Worm (Caenorhabditis elegans): ENCODE results near the gene F53E4.1.

DNA sequence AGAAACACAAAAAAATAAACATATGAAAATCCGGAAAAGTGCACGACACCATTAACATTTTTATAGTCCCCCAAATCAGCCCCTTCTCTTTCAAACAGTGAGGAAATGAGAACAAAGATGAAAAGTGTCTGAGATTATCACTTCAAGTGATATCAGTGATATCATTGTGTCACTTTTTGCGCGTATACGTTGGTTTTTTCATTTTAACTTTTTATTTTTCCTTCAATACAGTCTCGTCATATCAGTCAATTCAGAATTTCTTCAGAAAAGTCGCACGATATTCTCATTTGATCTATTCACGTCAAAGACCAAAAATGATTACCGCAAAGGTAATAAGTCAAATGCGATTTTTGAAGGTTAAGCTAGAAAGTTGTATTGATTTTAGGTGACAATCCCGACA, 36.6 kb upstream of the F53E4.1 start, which contains the start of gene twk-34:
- TF ChIP-seq aly-2 (tag; optimal IDR thresholded peaks at IDR 0.05), result no peak
- no peak for TF ChIP-seq egl-27 (tag; optimal IDR thresholded peaks at IDR 0.05)
- no peak for TF ChIP-seq ztf-11 (tag; optimal IDR thresholded peaks at IDR 0.05)
- no peak for TF ChIP-seq nhr-10 (tag; optimal IDR thresholded peaks at IDR 0.05)
- TF ChIP-seq lin-13 (GFP tag; optimal IDR thresholded peaks at IDR 0.05), result no peak
- no peak for TF ChIP-seq unc-39 (tag; optimal IDR thresholded peaks at IDR 0.05)
- TF ChIP-seq blmp-1 (tag; optimal IDR thresholded peaks at IDR 0.05; ENCODE audit: insufficient read depth), result no peak
- no peak for TF ChIP-seq skn-1 (tag; optimal IDR thresholded peaks at IDR 0.05)
- no peak for TF ChIP-seq lin-39 (tag; optimal IDR thresholded peaks at IDR 0.05)
- no peak for TF ChIP-seq snpc-4 (tag; optimal IDR thresholded peaks at IDR 0.05)
- TF ChIP-seq ZK546.5 (tag; optimal IDR thresholded peaks at IDR 0.05), result no peak
- TF ChIP-seq nhr-11 (tag; optimal IDR thresholded peaks at IDR 0.05), result no peak
- no peak for TF ChIP-seq ama-1 (optimal IDR thresholded peaks at IDR 0.05)
- TF ChIP-seq R02D3.7 (tag; optimal IDR thresholded peaks at IDR 0.05), result no peak
